Worm (Caenorhabditis elegans) whole organism, early embryonic: Measurements from ENCODE around the gene lido-13.

Experiments
- hmbx-1 ChIP-seq: sonication (generic microtip); optimal IDR thresholded peaks from 2 replicates; lab custom pipeline; 2016; ENCODE audit warnings: mild to moderate bottlenecking, missing genetic modification characterization, missing compliant biosample characterization
- hnd-1 ChIP-seq: sonication (generic microtip); optimal IDR thresholded peaks from 2 replicates; lab custom pipeline; 2016; ENCODE audit warnings: missing genetic modification characterization, missing compliant biosample characterization
- scrt-1 ChIP-seq: fragments of 200-800 bp; sonication (Bioruptor generic); IDR thresholded peaks from 2 replicates; pipeline ENCODE4 v1.3.6; 2022; ENCODE audit warnings: missing genetic modification characterization, missing compliant biosample characterization
- tra-4 ChIP-seq: sonication (generic microtip); optimal IDR thresholded peaks from 2 replicates; lab custom pipeline; 2017; ENCODE audit warnings: missing genetic modification characterization, missing compliant biosample characterization

- TF ChIP-seq scrt-1 (GFP tag; lab: Robert Waterston, UW) (no peak), hmbx-1 (tag; lab: Kevin White, UChicago) (no peak), tra-4 (tag; lab: Kevin White, UChicago) (no peak), hnd-1 (no peak)
Observed at ce11 chrII:3062876-3063275, 8.8 kb upstream of the lido-13 start.
